Worm (Caenorhabditis elegans): ENCODE results near the gene Y48A6C.8.

DNA sequence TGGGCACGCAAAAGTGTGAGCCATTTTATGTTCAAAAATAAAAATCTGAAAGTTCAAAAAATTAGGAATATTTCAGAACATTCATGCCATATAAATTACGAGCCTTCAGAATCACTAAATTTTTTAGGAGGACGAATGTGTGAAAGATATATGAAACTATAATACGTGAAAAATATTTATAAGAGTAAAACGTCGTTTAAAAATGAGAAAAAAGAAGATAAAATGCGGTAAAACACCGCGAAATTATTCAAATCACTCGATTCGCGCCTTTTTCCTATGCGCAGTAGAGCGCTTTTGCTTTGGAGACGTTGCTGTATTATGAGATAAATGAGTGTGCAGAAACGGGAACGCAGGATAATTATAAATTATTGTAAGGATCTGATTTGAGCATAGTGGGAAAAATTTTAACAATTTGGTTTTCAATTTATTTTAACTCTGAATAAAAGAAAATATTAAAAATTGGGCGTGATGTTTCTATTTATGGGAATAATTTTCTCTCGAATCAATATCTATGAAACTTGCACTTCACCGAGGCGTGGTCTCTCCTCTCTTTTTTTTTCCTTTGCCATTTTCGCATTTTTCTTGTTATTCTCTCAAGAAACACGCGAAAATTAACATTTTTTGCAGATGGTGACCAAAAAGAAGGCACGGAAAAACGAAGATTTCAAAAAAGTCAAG, 8.1 kb downstream of the Y48A6C.8 start, which contains the start of the genes sup-35 and Y48A6C.4:
- TF ChIP-seq ama-1 (optimal IDR thresholded peaks at IDR 0.05) (no peak), ceh-13 (GFP tag; optimal IDR thresholded peaks at IDR 0.05) (peak; percentile 40), flt-1 (GFP tag; IDR thresholded peaks at IDR 0.05) (no peak), B0310.2 (tag; optimal IDR thresholded peaks at IDR 0.05) (peak; percentile 62), F13C5.2 (tag; optimal IDR thresholded peaks at IDR 0.05) (peak; percentile 77), aly-1 (tag; optimal IDR thresholded peaks at IDR 0.05) (no peak), hmbx-1 (tag; optimal IDR thresholded peaks at IDR 0.05) (no peak), tbx-37 (GFP tag; conservative IDR thresholded peaks at IDR 0.05) (0 out of 2 replicates have a peak, but pooled peaks have one; percentile 4), tbx-11 (GFP tag; IDR thresholded peaks at IDR 0.05) (no peak), tra-4 (tag; optimal IDR thresholded peaks at IDR 0.05) (no peak), hnd-1 (tag; optimal IDR thresholded peaks at IDR 0.05) (peak; percentile 24)
